Fruit fly (Drosophila melanogaster): Measurements from ENCODE around the gene InR.

The InR gene

dm6 chr3R:21619117-21619650, at the start of gene InR:
InR (minus strand) TSS chr3R:21619321.
- TF ChIP-seq CG13204 (GFP tag; optimal IDR thresholded peaks at IDR 0.05) (peak; percentile 20), fd96Ca (GFP tag; IDR thresholded peaks at IDR 0.05) (no peak), CG10348 (GFP tag; IDR thresholded peaks at IDR 0.05) (no peak), CG32121 (GFP tag; IDR thresholded peaks at IDR 0.05) (no peak), D1 (tag; optimal IDR thresholded peaks at IDR 0.05) (no peak), gl (tag; optimal IDR thresholded peaks at IDR 0.05) (peak; percentile 9), Snoo (tag; optimal IDR thresholded peaks at IDR 0.05) (peak; percentile 66), CG14655 (GFP tag; optimal IDR thresholded peaks at IDR 0.05) (no peak), CG12605 (GFP tag; IDR thresholded peaks at IDR 0.05) (no peak), rn (GFP tag; IDR thresholded peaks at IDR 0.05) (no peak), CG9948 (tag; optimal IDR thresholded peaks at IDR 0.05) (no peak), CG34367 (tag; optimal IDR thresholded peaks at IDR 0.05) (peak; percentile 22), CG8159 (tag; optimal IDR thresholded peaks at IDR 0.05) (peak; percentile 3), Pif1A (GFP tag; optimal IDR thresholded peaks at IDR 0.05) (peak; percentile 39), CG4496 (GFP tag; IDR thresholded peaks at IDR 0.05) (no peak), EcR (GFP tag; optimal IDR thresholded peaks at IDR 0.05) (peak; percentile 70), CG17806 (tag; optimal IDR thresholded peaks at IDR 0.05) (no peak), CG15710 (tag; optimal IDR thresholded peaks at IDR 0.05) (peak; percentile 14)

DNA sequence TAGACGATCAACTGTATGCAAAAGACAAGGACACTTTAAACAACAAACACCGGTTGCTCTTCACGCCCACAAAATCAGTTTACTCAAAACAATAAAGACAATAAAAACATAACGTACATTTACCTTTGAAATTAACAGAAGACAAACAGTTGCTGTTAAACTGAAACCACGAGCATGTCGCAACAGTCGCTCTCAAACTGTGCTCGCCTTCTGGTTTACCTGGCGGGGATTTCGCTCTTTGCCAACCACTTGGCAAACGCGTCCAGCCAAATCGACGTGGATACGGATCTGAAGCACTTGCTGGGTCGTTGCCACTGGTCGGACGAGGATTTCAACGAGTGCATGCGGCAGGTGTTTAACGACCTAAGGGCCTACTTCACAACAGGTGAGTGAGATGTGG, 46.3 kb upstream of the InR start:
- TF ChIP-seq CG15710 (tag; optimal IDR thresholded peaks at IDR 0.05) (no peak), fd96Ca (GFP tag; IDR thresholded peaks at IDR 0.05) (no peak), CG34367 (tag; optimal IDR thresholded peaks at IDR 0.05) (no peak), CG4496 (GFP tag; IDR thresholded peaks at IDR 0.05) (no peak), EcR (GFP tag; optimal IDR thresholded peaks at IDR 0.05) (no peak), CG10348 (GFP tag; IDR thresholded peaks at IDR 0.05) (no peak), CG17806 (tag; optimal IDR thresholded peaks at IDR 0.05) (no peak), D1 (tag; optimal IDR thresholded peaks at IDR 0.05) (no peak), rn (GFP tag; IDR thresholded peaks at IDR 0.05) (no peak), CG9948 (tag; optimal IDR thresholded peaks at IDR 0.05) (no peak), CG8301 (tag; optimal IDR thresholded peaks at IDR 0.05) (no peak)

- TF ChIP-seq CG4496 (GFP tag; IDR thresholded peaks at IDR 0.05) (0 out of 3 replicates have a peak, but pooled peaks have one; percentile 50), CG10348 (GFP tag; IDR thresholded peaks at IDR 0.05) (no peak), CG8301 (tag; optimal IDR thresholded peaks at IDR 0.05) (no peak)
Observed at dm6 chr3R:21664089-21664488, 45.0 kb upstream of the InR start, which contains the start of gene Jhbp16. Jhbp16 (plus strand) TSS chr3R:21664389.

DNA sequence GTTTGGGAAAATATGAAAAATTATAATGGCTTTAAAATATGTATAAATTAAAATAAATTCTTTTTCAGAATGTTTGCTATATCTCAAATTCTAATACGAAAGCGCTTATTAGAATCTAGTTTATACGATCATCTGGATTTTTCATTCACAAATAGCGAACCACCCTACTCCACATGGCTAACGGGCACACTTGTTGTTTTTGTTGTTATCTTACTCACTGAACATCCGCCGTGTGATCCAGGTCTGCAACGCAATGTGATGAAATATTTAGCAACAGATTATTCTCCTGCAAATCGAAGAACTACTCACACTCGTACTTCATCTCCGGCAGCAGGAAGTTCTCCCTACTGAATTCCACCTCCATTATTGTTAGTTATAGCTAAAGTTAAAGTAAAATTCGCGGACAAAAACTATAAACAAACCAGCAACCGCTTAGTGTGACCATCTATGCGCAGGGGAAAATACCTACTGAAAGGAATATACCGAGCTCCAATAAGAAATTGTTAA, 43.4 kb upstream of the InR start, which contains the start of gene Archease:
Gene Archease, minus strand, starts transcription at position 472 of the 507 bp plus-strand sequence.
- TF ChIP-seq CG12605 (GFP tag; IDR thresholded peaks at IDR 0.05) (peak; percentile 77; the same call in 1 of the 2 replicates), D1 (tag; optimal IDR thresholded peaks at IDR 0.05) (no peak), CG14655 (GFP tag; optimal IDR thresholded peaks at IDR 0.05) (no peak), fd96Ca (GFP tag; IDR thresholded peaks at IDR 0.05) (no peak), Snoo (tag; optimal IDR thresholded peaks at IDR 0.05) (peak; percentile 65), CG10348 (GFP tag; IDR thresholded peaks at IDR 0.05) (no peak), CG4496 (GFP tag; IDR thresholded peaks at IDR 0.05) (peak; percentile 68), CG8159 (tag; optimal IDR thresholded peaks at IDR 0.05) (no peak), CG13204 (GFP tag; optimal IDR thresholded peaks at IDR 0.05) (no peak), CG9948 (tag; optimal IDR thresholded peaks at IDR 0.05) (peak; percentile 50), CG34367 (tag; optimal IDR thresholded peaks at IDR 0.05) (peak; percentile 6), gl (tag; optimal IDR thresholded peaks at IDR 0.05) (peak; percentile 26), Ets98B (GFP tag; IDR thresholded peaks at IDR 0.05) (peak; percentile 81), EcR (GFP tag; optimal IDR thresholded peaks at IDR 0.05) (peak; percentile 18), CG32121 (GFP tag; IDR thresholded peaks at IDR 0.05) (peak; percentile 64; the same call in 1 of the 2 replicates), CG8301 (tag; optimal IDR thresholded peaks at IDR 0.05) (no peak), Pif1B (GFP tag; optimal IDR thresholded peaks at IDR 0.05) (no peak), rn (GFP tag; IDR thresholded peaks at IDR 0.05) (no peak), CG15710 (tag; optimal IDR thresholded peaks at IDR 0.05) (peak; percentile 59), CG17806 (tag; optimal IDR thresholded peaks at IDR 0.05) (peak; percentile 65), Pif1A (GFP tag; optimal IDR thresholded peaks at IDR 0.05) (no peak)

DNA sequence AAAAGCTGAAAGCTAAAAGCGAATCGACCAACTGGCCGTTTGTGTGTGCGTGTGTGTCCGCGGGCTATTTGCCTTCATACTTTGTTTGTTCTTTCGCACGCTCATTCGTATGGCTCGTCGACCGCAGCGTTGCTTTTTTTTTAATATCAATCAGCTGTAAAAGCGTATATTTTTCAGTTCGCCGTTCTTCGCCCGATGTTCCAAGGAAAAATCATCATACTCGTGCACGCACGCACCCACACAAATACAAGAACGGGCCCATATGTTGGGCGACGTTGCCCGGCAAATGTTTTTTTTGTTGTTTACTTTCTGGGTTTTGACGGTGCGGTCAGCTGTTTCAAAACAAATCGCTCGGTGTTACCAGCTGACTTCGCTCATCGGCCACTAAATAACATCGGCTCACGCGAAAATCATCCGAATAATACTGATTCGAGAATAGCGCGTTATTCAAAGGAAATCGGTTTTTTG, 41.6 kb upstream of the InR start, which contains the start of gene E2f1:
Gene E2f1, minus strand, starts transcription at position 213 of the 468 bp plus-strand sequence.
- TF ChIP-seq CG15710 (tag; optimal IDR thresholded peaks at IDR 0.05), result no peak
- no peak for TF ChIP-seq Ets98B (GFP tag; IDR thresholded peaks at IDR 0.05)
- peak; percentile 23 for TF ChIP-seq EcR (GFP tag; optimal IDR thresholded peaks at IDR 0.05)
- no peak for TF ChIP-seq rn (GFP tag; IDR thresholded peaks at IDR 0.05)
- peak; percentile 10; the same call in 1 of the 3 replicates for TF ChIP-seq CG4496 (GFP tag; IDR thresholded peaks at IDR 0.05)
- peak; percentile 7; the same call in 1 of the 2 replicates for TF ChIP-seq CG12605 (GFP tag; IDR thresholded peaks at IDR 0.05)
- TF ChIP-seq Pif1A (GFP tag; optimal IDR thresholded peaks at IDR 0.05), result no peak
- TF ChIP-seq CG32121 (GFP tag; IDR thresholded peaks at IDR 0.05), result 0 out of 2 replicates have a peak, but pooled peaks have one; percentile 10
- TF ChIP-seq CG13204 (GFP tag; optimal IDR thresholded peaks at IDR 0.05), result peak; percentile 3

DNA sequence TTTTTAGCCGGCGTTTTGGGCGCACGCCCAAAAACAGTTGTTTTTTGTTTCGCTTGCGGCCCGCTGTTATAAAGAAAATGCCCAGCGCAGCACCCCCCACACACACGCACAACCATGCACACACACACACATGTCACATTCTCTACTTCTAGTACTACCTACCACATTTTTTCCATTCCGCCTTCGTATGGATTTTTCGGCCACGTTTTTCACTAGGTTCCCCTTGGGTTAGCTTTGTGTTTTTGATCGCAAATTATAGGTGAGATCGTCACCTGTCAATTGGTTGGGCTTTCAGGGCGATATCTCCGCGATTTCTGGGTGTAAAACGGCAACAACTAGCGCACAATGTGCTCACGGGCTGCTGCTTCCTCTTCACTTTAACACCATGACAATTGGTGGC, 40.9 kb upstream of the InR start:
- TF ChIP-seq CG13204 (GFP tag; optimal IDR thresholded peaks at IDR 0.05) (peak; percentile 5), CG9948 (tag; optimal IDR thresholded peaks at IDR 0.05) (no peak)

Measured in whole organism, pupa.